Fruit fly (Drosophila melanogaster): ENCODE data around the gene Prp40.

Prp40 gene

dm6 chr2L:3058772-3059623 is 36.0 kb downstream of the Prp40 start (continued):
- TF ChIP-seq mam (GFP tag; optimal IDR thresholded peaks at IDR 0.05) (peak; percentile 52), Dp (GFP tag; optimal IDR thresholded peaks at IDR 0.05) (peak; percentile 21), CG11696 (GFP tag; IDR thresholded peaks at IDR 0.05) (0 out of 2 replicates have a peak, but pooled peaks have one; percentile 36), CG1233 (GFP tag; optimal IDR thresholded peaks at IDR 0.05) (no peak), hb (GFP tag; IDR thresholded peaks at IDR 0.05; ENCODE audit: partially characterized antibody) (no peak), CG7271 (tag; optimal IDR thresholded peaks at IDR 0.05) (no peak), CG10543 (GFP tag; optimal IDR thresholded peaks at IDR 0.05) (no peak), BtbVII (GFP tag; optimal IDR thresholded peaks at IDR 0.05) (peak; percentile 12), ttk (GFP tag; IDR thresholded peaks at IDR 0.05) (no peak), CG15601 (tag; optimal IDR thresholded peaks at IDR 0.05) (no peak), CG4730 (GFP tag; IDR thresholded peaks at IDR 0.05) (no peak), mirr (GFP tag; optimal IDR thresholded peaks at IDR 0.05) (peak; percentile 40), bab2 (GFP tag; optimal IDR thresholded peaks at IDR 0.05) (no peak), Hr51 (GFP tag; optimal IDR thresholded peaks at IDR 0.05) (no peak), CG10274 (GFP tag; optimal IDR thresholded peaks at IDR 0.05) (no peak), CG9215 (GFP tag; IDR thresholded peaks at IDR 0.05) (peak; percentile 44), CG2712 (tag; optimal IDR thresholded peaks at IDR 0.05) (no peak), tup (GFP tag; optimal IDR thresholded peaks at IDR 0.05) (no peak), CG34422 (GFP tag; IDR thresholded peaks at IDR 0.05) (peak; percentile 30; the same call in 1 of the 3 replicates)

dm6 chr2L:3059624-3059919 is 36.5 kb downstream of the Prp40 start:
- TF ChIP-seq CG32532 (GFP tag; IDR thresholded peaks at IDR 0.05) (0 out of 2 replicates have a peak, but pooled peaks have one; percentile 10), Ets65A (GFP tag) (peak; percentile 44), CG11456 (GFP tag; IDR thresholded peaks at IDR 0.05) (0 out of 3 replicates have a peak, but pooled peaks have one; percentile 22), Doc3 (GFP tag; IDR thresholded peaks at IDR 0.05; ENCODE audit: partially characterized antibody) (no peak), row (GFP tag; IDR thresholded peaks at IDR 0.05) (0 out of 3 replicates have a peak, but pooled peaks have one; percentile 1), stc (GFP tag; IDR thresholded peaks at IDR 0.05) (no peak), nau (GFP tag; optimal IDR thresholded peaks at IDR 0.05) (no peak), hkb (optimal IDR thresholded peaks at IDR 0.05) (peak; percentile 94), hkb (GFP tag; IDR thresholded peaks at IDR 0.05) (no peak)
